Fruit fly (Drosophila melanogaster): Measurements from ENCODE around the gene Lint-O.

The Lint-O gene

dm6 chrX:2720122-2720521 lies 21.6 kb downstream of the Lint-O start, which contains the start of gene CG2701 (continued):
- no peak for TF ChIP-seq Meics (GFP tag; optimal IDR thresholded peaks at IDR 0.05)
- peak; percentile 65 for TF ChIP-seq CG16813 (GFP tag; IDR thresholded peaks at IDR 0.05; ENCODE audit: partially characterized antibody)
- TF ChIP-seq CG2116 (GFP tag; optimal IDR thresholded peaks at IDR 0.05): peak; percentile 57
- no peak for TF ChIP-seq fd102C (GFP tag; optimal IDR thresholded peaks at IDR 0.05)
- TF ChIP-seq CG11723 (GFP tag; optimal IDR thresholded peaks at IDR 0.05): no peak
- peak; percentile 77 for TF ChIP-seq amos (GFP tag; IDR thresholded peaks at IDR 0.05; ENCODE audit: partially characterized antibody)
- TF ChIP-seq Awh (GFP tag; IDR thresholded peaks at IDR 0.05): no peak
- no peak for TF ChIP-seq CG10565 (GFP tag; optimal IDR thresholded peaks at IDR 0.05)
- TF ChIP-seq MBD-R2 (GFP tag; IDR thresholded peaks at IDR 0.05): peak; percentile 95
- TF ChIP-seq ro (GFP tag; IDR thresholded peaks at IDR 0.05): no peak
- no peak for TF ChIP-seq Doc2 (GFP tag; IDR thresholded peaks at IDR 0.05)
- TF ChIP-seq Myb (GFP tag; optimal IDR thresholded peaks at IDR 0.05): peak; percentile 94
- peak; percentile 65; the same call in 1 of the 2 replicates for TF ChIP-seq tna (GFP tag; IDR thresholded peaks at IDR 0.05; ENCODE audit: partially characterized antibody)
- TF ChIP-seq CG17328 (GFP tag; IDR thresholded peaks at IDR 0.05): no peak
- no peak for TF ChIP-seq Sox102F (GFP tag; optimal IDR thresholded peaks at IDR 0.05)
- no peak for TF ChIP-seq CG13894 (tag; optimal IDR thresholded peaks at IDR 0.05)
- no peak for TF ChIP-seq Jarid2 (GFP tag; optimal IDR thresholded peaks at IDR 0.05)
- 0 out of 3 replicates have a peak, but pooled peaks have one; percentile 17 for TF ChIP-seq ci (GFP tag; IDR thresholded peaks at IDR 0.05)
- TF ChIP-seq CG9932 (GFP tag; IDR thresholded peaks at IDR 0.05): peak; percentile 58; the same call in 1 of the 2 replicates
- TF ChIP-seq pan (optimal IDR thresholded peaks at IDR 0.05): no peak
- TF ChIP-seq pan (GFP tag; optimal IDR thresholded peaks at IDR 0.05 in 1 of 2, IDR thresholded peaks at IDR 0.05 in 1 of 2): no peak
- peak; percentile 72 for TF ChIP-seq HLH4C (GFP tag; IDR thresholded peaks at IDR 0.05; ENCODE audit: partially characterized antibody)
- peak; percentile 70 for TF ChIP-seq HmgZ (tag; optimal IDR thresholded peaks at IDR 0.05)
- peak; percentile 56 for TF ChIP-seq trem (tag; optimal IDR thresholded peaks at IDR 0.05)
- no peak for TF ChIP-seq CG31441 (GFP tag; IDR thresholded peaks at IDR 0.05)
- TF ChIP-seq CG10209 (GFP tag; optimal IDR thresholded peaks at IDR 0.05): no peak
- no peak for TF ChIP-seq CG13123 (GFP tag; optimal IDR thresholded peaks at IDR 0.05)
- TF ChIP-seq CG3726 (GFP tag; IDR thresholded peaks at IDR 0.05): no peak
- TF ChIP-seq ap (GFP tag; IDR thresholded peaks at IDR 0.05): no peak
- TF ChIP-seq CG10462 (GFP tag; optimal IDR thresholded peaks at IDR 0.05): no peak
- TF ChIP-seq Mrtf (GFP tag; IDR thresholded peaks at IDR 0.05): no peak
- TF ChIP-seq btn (GFP tag; optimal IDR thresholded peaks at IDR 0.05): no peak
- TF ChIP-seq YL-1 (GFP tag; optimal IDR thresholded peaks at IDR 0.05): peak; percentile 57
- TF ChIP-seq Hr51 (GFP tag; optimal IDR thresholded peaks at IDR 0.05): no peak
- TF ChIP-seq CG11093 (GFP tag; IDR thresholded peaks at IDR 0.05): no peak
- no peak for TF ChIP-seq sc (optimal IDR thresholded peaks at IDR 0.05)
- TF ChIP-seq sc (GFP tag; optimal IDR thresholded peaks at IDR 0.05): no peak
- no peak for TF ChIP-seq pita (GFP tag; optimal IDR thresholded peaks at IDR 0.05)
- TF ChIP-seq CG15514 (GFP tag; optimal IDR thresholded peaks at IDR 0.05): peak; percentile 96
- no peak for TF ChIP-seq lmd (GFP tag; IDR thresholded peaks at IDR 0.05)
- no peak for TF ChIP-seq zfh1 (GFP tag; IDR thresholded peaks at IDR 0.05)
- no peak for TF ChIP-seq usp (GFP tag; optimal IDR thresholded peaks at IDR 0.05)
- TF ChIP-seq CG42726 (GFP tag; IDR thresholded peaks at IDR 0.05; ENCODE audit: partially characterized antibody): peak; percentile 69
- peak; percentile 80 for TF ChIP-seq stwl (tag; optimal IDR thresholded peaks at IDR 0.05)
- no peak for TF ChIP-seq CG14050 (GFP tag; IDR thresholded peaks at IDR 0.05)
- no peak for TF ChIP-seq Camta (GFP tag; optimal IDR thresholded peaks at IDR 0.05)
- TF ChIP-seq nau (GFP tag; optimal IDR thresholded peaks at IDR 0.05): no peak
- no peak for TF ChIP-seq CG6765 (GFP tag; optimal IDR thresholded peaks at IDR 0.05)
- TF ChIP-seq wdn (GFP tag; IDR thresholded peaks at IDR 0.05): no peak
- peak; percentile 66 for TF ChIP-seq knrl (GFP tag; IDR thresholded peaks at IDR 0.05; ENCODE audit: partially characterized antibody)
- TF ChIP-seq fd64A (GFP tag; optimal IDR thresholded peaks at IDR 0.05): no peak
- TF ChIP-seq Taf1 (GFP tag; IDR thresholded peaks at IDR 0.05): no peak
